Worm (Caenorhabditis elegans) whole organism, L4/young adult: ENCODE data around the gene ZK1248.4.

Source experiments
- W03F9.2 ChIP-seq: fragments of 150-350 bp; optimal IDR thresholded peaks from 2 replicates; lab custom pipeline; 2014; ENCODE audit warnings: missing biosample characterization, missing genetic modification characterization
- dao-5 ChIP-seq: sonication (generic microtip); optimal IDR thresholded peaks from 2 replicates; lab custom pipeline; 2016; ENCODE audit warnings: missing genotype, missing genetic modification characterization, moderate library complexity, missing compliant biosample characterization
- him-1 ChIP-seq: sonication (generic microtip); optimal IDR thresholded peaks from 2 replicates; lab custom pipeline; 2016; ENCODE audit warnings: missing genotype, missing genetic modification reagents, missing genetic modification characterization, missing compliant biosample characterization

Gene ZK1248.4

ce11 chrII:5818298-5818697 lies at the start of gene ZK1248.4:
ZK1248.4 (plus strand) TSS chrII:5818598.
- no peak for TF ChIP-seq him-1 (tag; lab: Kevin White, UChicago)

- no peak for TF ChIP-seq dao-5 (tag; lab: Kevin White, UChicago)
- TF ChIP-seq W03F9.2 (tag; lab: Kevin White, UChicago): no peak
- peak; percentile 28 for TF ChIP-seq him-1 (tag; lab: Kevin White, UChicago)
Measured at ce11 chrII:5772547-5773142, 45.8 kb upstream of the ZK1248.4 start.

- TF ChIP-seq dao-5 (tag; lab: Kevin White, UChicago) (no peak), W03F9.2 (tag; lab: Kevin White, UChicago) (no peak), him-1 (tag; lab: Kevin White, UChicago) (no peak)
Measured at ce11 chrII:5774120-5774519, 44.3 kb upstream of the ZK1248.4 start, which contains the start of the genes dmd-5 and F10C1.1. dmd-5 (minus strand) TSS chrII:5774220. F10C1.1 (plus strand) TSS chrII:5774229.

ce11 chrII:5774879-5775278 lies 43.5 kb upstream of the ZK1248.4 start:
- no peak for TF ChIP-seq him-1 (tag; lab: Kevin White, UChicago)
- TF ChIP-seq W03F9.2 (tag; lab: Kevin White, UChicago): no peak
- TF ChIP-seq dao-5 (tag; lab: Kevin White, UChicago): no peak

ce11 chrII:5777372-5777771 lies 41.0 kb upstream of the ZK1248.4 start:
- TF ChIP-seq him-1 (tag; lab: Kevin White, UChicago) (no peak), W03F9.2 (tag; lab: Kevin White, UChicago) (no peak), dao-5 (tag; lab: Kevin White, UChicago) (no peak)

ce11 chrII:5779866-5780265 lies 38.5 kb upstream of the ZK1248.4 start:
- TF ChIP-seq dao-5 (tag; lab: Kevin White, UChicago): no peak
- no peak for TF ChIP-seq W03F9.2 (tag; lab: Kevin White, UChicago)
- TF ChIP-seq him-1 (tag; lab: Kevin White, UChicago): peak; percentile 75

ce11 chrII:5781935-5782921 lies 36.2 kb upstream of the ZK1248.4 start, which contains the start of gene K05F1.6:
K05F1.6 (plus strand) TSS chrII:5782520.
- TF ChIP-seq W03F9.2 (tag; lab: Kevin White, UChicago) (peak; percentile 67), him-1 (tag; lab: Kevin White, UChicago) (peak; percentile 34), dao-5 (tag; lab: Kevin White, UChicago) (peak; percentile 47)

- TF ChIP-seq dao-5 (tag; lab: Kevin White, UChicago) (no peak), him-1 (tag; lab: Kevin White, UChicago) (no peak), W03F9.2 (tag; lab: Kevin White, UChicago) (no peak)
Measured at ce11 chrII:5785504-5785903, 32.9 kb upstream of the ZK1248.4 start.

- TF ChIP-seq dao-5 (tag; lab: Kevin White, UChicago): no peak
- TF ChIP-seq him-1 (tag; lab: Kevin White, UChicago): no peak
- no peak for TF ChIP-seq W03F9.2 (tag; lab: Kevin White, UChicago)
Measured at ce11 chrII:5788815-5789214, 29.6 kb upstream of the ZK1248.4 start, which contains the start of gene K05F1.13. K05F1.13 (plus strand) TSS chrII:5789115.

- TF ChIP-seq dao-5 (tag; lab: Kevin White, UChicago) (no peak), him-1 (tag; lab: Kevin White, UChicago) (no peak), W03F9.2 (tag; lab: Kevin White, UChicago) (no peak)
Measured at ce11 chrII:5790313-5790773, 28.1 kb upstream of the ZK1248.4 start, which contains the start of gene lect-2. lect-2 (plus strand) TSS chrII:5790723.

ce11 chrII:5792490-5792889 lies 25.9 kb upstream of the ZK1248.4 start, which contains the start of gene K05F1.14:
K05F1.14 (minus strand) TSS chrII:5792590.
- no peak for TF ChIP-seq him-1 (tag; lab: Kevin White, UChicago)
- no peak for TF ChIP-seq W03F9.2 (tag; lab: Kevin White, UChicago)
- TF ChIP-seq dao-5 (tag; lab: Kevin White, UChicago): no peak

ce11 chrII:5794195-5794594 lies 24.2 kb upstream of the ZK1248.4 start, which contains the start of gene acdh-8:
acdh-8 (plus strand) TSS chrII:5794495.
- TF ChIP-seq him-1 (tag; lab: Kevin White, UChicago) (no peak), dao-5 (tag; lab: Kevin White, UChicago) (no peak), W03F9.2 (tag; lab: Kevin White, UChicago) (no peak)
